Worm (Caenorhabditis elegans): ENCODE results near the gene Y43B11AR.3.

DNA sequence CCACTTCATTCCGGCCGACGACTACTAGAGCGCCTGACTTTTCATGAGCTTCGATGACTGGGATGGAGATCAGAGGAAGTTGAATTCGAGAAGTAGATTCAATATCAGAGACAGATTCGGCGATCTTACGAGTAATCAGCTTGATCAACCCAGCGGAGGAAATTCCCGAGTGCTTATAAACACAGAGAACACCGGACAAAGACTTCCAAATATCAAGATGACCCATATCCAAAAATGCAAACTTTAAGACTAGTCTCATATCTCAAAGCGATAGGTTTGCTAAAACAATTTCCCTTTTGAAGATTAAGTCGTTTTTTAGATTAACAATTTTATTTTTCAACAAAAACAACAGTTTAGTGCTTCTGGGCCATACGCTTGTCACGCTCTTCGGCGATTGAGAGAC, at the start of gene Y43B11AR.3:
- peak; percentile 3 for TF ChIP-seq W03F9.2 (tag; optimal IDR thresholded peaks at IDR 0.05)
- TF ChIP-seq him-1 (tag; optimal IDR thresholded peaks at IDR 0.05): no peak
- TF ChIP-seq dao-5 (tag; optimal IDR thresholded peaks at IDR 0.05): peak; percentile 62

Measured in whole organism, L4/young adult.